Worm (Caenorhabditis elegans) whole organism, L1 larva: Measurements from ENCODE around the gene egl-18.

Source experiments
- C16A3.4 ChIP-seq: fragments of 150-350 bp; optimal IDR thresholded peaks from 2 replicates; lab custom pipeline; 2014; ENCODE audit warnings: missing biosample characterization, missing genetic modification characterization
- C34B4.2 ChIP-seq: sonication (generic microtip); optimal IDR thresholded peaks from 2 replicates; lab custom pipeline; 2017; ENCODE audit warnings: mild to moderate bottlenecking, missing genetic modification characterization, missing compliant biosample characterization
- aha-1 ChIP-seq: fragments of 150-350 bp; optimal IDR thresholded peaks from 2 replicates; lab custom pipeline; 2014; ENCODE audit warnings: missing biosample characterization, missing genetic modification characterization
- blmp-1 ChIP-seq: fragments of 150-350 bp; optimal IDR thresholded peaks from 2 replicates; lab custom pipeline; 2014; ENCODE audit warnings: missing biosample characterization, missing genetic modification characterization
- ceh-63 ChIP-seq: fragments of 200-800 bp; sonication (Bioruptor generic); optimal IDR thresholded peaks from 2 replicates; lab custom pipeline; 2018; ENCODE audit warnings: mild to moderate bottlenecking, missing genetic modification characterization, missing compliant biosample characterization
- ceh-88 ChIP-seq: fragments of 200-800 bp; sonication (Bioruptor generic); IDR thresholded peaks from 2 replicates; pipeline ENCODE4 v1.3.6; 2022; ENCODE audit warnings: missing genetic modification characterization, missing compliant biosample characterization
- ces-1 ChIP-seq: fragments of 150-350 bp; optimal IDR thresholded peaks from 2 replicates; lab custom pipeline; 2014; ENCODE audit warnings: missing biosample characterization, missing genetic modification reagents, missing genetic modification characterization
- dsc-1 ChIP-seq: sonication (generic microtip); optimal IDR thresholded peaks from 2 replicates; lab custom pipeline; 2016; ENCODE audit warnings: mild to moderate bottlenecking, missing genetic modification characterization, missing compliant biosample characterization
- efl-1 ChIP-seq, 4 experiments: fragments of 150-350 bp; optimal IDR thresholded peaks in 3 of 4; peaks in 1 of 4; 1 replicate in 1 of 4; 2 replicates in 3 of 4; lab custom pipeline; 2014; ENCODE audit warnings: missing biosample characterization in 2 of 4, missing genetic modification characterization in 2 of 4, missing genetic modification reagents in 2 of 4
- elt-2 ChIP-seq: sonication (generic microtip); optimal IDR thresholded peaks from 2 replicates; lab custom pipeline; 2016; ENCODE audit warnings: missing genetic modification characterization, mild to moderate bottlenecking, inconsistent platforms, missing compliant biosample characterization, missing genetic modification reagents
- elt-3 ChIP-seq, 6 experiments: fragments of 150-350 bp in 1 of 6; sonication (generic microtip); optimal IDR thresholded peaks; 2 replicates each; lab custom pipeline; 2017 to 2018; ENCODE audit warnings: missing biosample characterization in 6 of 6, missing genetic modification characterization in 6 of 6, inconsistent platforms in 1 of 6
- fkh-4 ChIP-seq: sonication (generic microtip); optimal IDR thresholded peaks from 2 replicates; lab custom pipeline; 2016; ENCODE audit warnings: missing compliant biosample characterization, missing genetic modification characterization, borderline replicate concordance
- fkh-8 ChIP-seq: sonication (generic microtip); optimal IDR thresholded peaks from 2 replicates; lab custom pipeline; 2016; ENCODE audit warnings: mild to moderate bottlenecking, missing genetic modification characterization, missing compliant biosample characterization
- fos-1 ChIP-seq: fragments of 150-350 bp; optimal IDR thresholded peaks from 2 replicates; lab custom pipeline; 2014; ENCODE audit warnings: missing biosample characterization, missing genetic modification characterization
- hlh-17 ChIP-seq: fragments of 200-800 bp; sonication (Bioruptor generic); optimal IDR thresholded peaks from 2 replicates; lab custom pipeline; 2018; ENCODE audit warnings: missing genetic modification characterization, mild to moderate bottlenecking, missing compliant biosample characterization, moderate library complexity, borderline replicate concordance
- hpl-2 ChIP-seq: fragments of 150-350 bp; optimal IDR thresholded peaks from 2 replicates; lab custom pipeline; 2014; ENCODE audit warnings: missing biosample characterization, missing genetic modification reagents, missing genetic modification characterization
- irx-1 ChIP-seq: sonication (generic microtip); optimal IDR thresholded peaks from 2 replicates; lab custom pipeline; 2016; ENCODE audit warnings: missing genetic modification characterization, missing compliant biosample characterization
- isw-1 ChIP-seq: fragments of 200-800 bp; sonication (Bioruptor generic); IDR thresholded peaks from 2 replicates; pipeline ENCODE4 v1.3.6; 2022; ENCODE audit warnings: missing genetic modification characterization, missing compliant biosample characterization
- lin-13 ChIP-seq: fragments of 150-350 bp; optimal IDR thresholded peaks from 2 replicates; lab custom pipeline; 2014; ENCODE audit warnings: missing biosample characterization, missing genetic modification reagents, missing genetic modification characterization
- lin-14 ChIP-seq: fragments of 200-800 bp; sonication (Bioruptor generic); optimal IDR thresholded peaks from 2 replicates; lab custom pipeline; 2018; ENCODE audit warnings: mild to moderate bottlenecking, missing genetic modification characterization, moderate library complexity, missing compliant biosample characterization
- lin-35 ChIP-seq, 2 experiments: fragments of 150-350 bp; optimal IDR thresholded peaks; 2 replicates each; lab custom pipeline; 2014; ENCODE audit warnings: missing biosample characterization in 2 of 2, missing genetic modification characterization in 2 of 2, missing genetic modification reagents in 2 of 2
- lir-3 ChIP-seq: sonication (generic microtip); optimal IDR thresholded peaks from 2 replicates; lab custom pipeline; 2016; ENCODE audit warnings: mild to moderate bottlenecking, missing genetic modification characterization, moderate library complexity, missing compliant biosample characterization; ENCODE audit not compliant: poor library complexity
- lsy-2 ChIP-seq, 2 experiments: fragments of 150-350 bp; optimal IDR thresholded peaks; 2 replicates each; lab custom pipeline; 2014; ENCODE audit warnings: missing biosample characterization in 2 of 2, missing genetic modification characterization in 2 of 2
- mab-9 ChIP-seq: fragments of 200-800 bp; sonication (Bioruptor generic); IDR thresholded peaks from 2 replicates; pipeline ENCODE4 v1.3.6; 2022; ENCODE audit warnings: missing genetic modification reagents, missing genetic modification characterization, missing compliant biosample characterization
- mep-1 ChIP-seq: fragments of 150-350 bp; optimal IDR thresholded peaks from 2 replicates; lab custom pipeline; 2014; ENCODE audit warnings: missing biosample characterization, missing genetic modification characterization
- nhr-20 ChIP-seq: sonication (generic microtip); optimal IDR thresholded peaks from 2 replicates; lab custom pipeline; 2016; ENCODE audit warnings: mild to moderate bottlenecking, missing genetic modification characterization, missing compliant biosample characterization
- nhr-28 ChIP-seq: fragments of 150-350 bp; optimal IDR thresholded peaks from 2 replicates; lab custom pipeline; 2014; ENCODE audit warnings: missing biosample characterization, missing genetic modification characterization
- nhr-71 ChIP-seq: sonication (generic microtip); optimal IDR thresholded peaks from 2 replicates; lab custom pipeline; 2016; ENCODE audit warnings: mild to moderate bottlenecking, missing genetic modification characterization, moderate library complexity, missing compliant biosample characterization
- nhr-85 ChIP-seq: sonication (generic microtip); peaks from one replicate; lab custom pipeline; 2016; ENCODE audit warnings: missing genetic modification characterization, inconsistent platforms, missing compliant biosample characterization
- nhr-90 ChIP-seq: sonication (generic microtip); optimal IDR thresholded peaks from 2 replicates; lab custom pipeline; 2016; ENCODE audit warnings: mild to moderate bottlenecking, missing genetic modification characterization, missing compliant biosample characterization; ENCODE audit not compliant: poor library complexity
- pag-3 ChIP-seq: sonication (generic microtip); optimal IDR thresholded peaks from 2 replicates; lab custom pipeline; 2017; ENCODE audit warnings: missing genetic modification characterization, mild to moderate bottlenecking, missing compliant biosample characterization, antibody characterized with exemption, borderline replicate concordance; ENCODE audit not compliant: insufficient read depth
- pax-3 ChIP-seq: fragments of 200-800 bp; sonication (Bioruptor generic); optimal IDR thresholded peaks from 2 replicates; lab custom pipeline; 2018; ENCODE audit warnings: mild to moderate bottlenecking, missing genetic modification characterization, moderate library complexity, missing compliant biosample characterization
- rnt-1 ChIP-seq: sonication (generic microtip); optimal IDR thresholded peaks from 2 replicates; lab custom pipeline; 2016; ENCODE audit warnings: mild to moderate bottlenecking, missing genetic modification characterization, moderate library complexity, missing compliant biosample characterization
- snpc-4 ChIP-seq: fragments of 150-350 bp; optimal IDR thresholded peaks from 2 replicates; lab custom pipeline; 2014; ENCODE audit warnings: missing biosample characterization, missing genetic modification characterization
- snu-23 ChIP-seq: sonication (generic microtip); optimal IDR thresholded peaks from 2 replicates; lab custom pipeline; 2016; ENCODE audit warnings: missing genetic modification characterization, missing compliant biosample characterization
- swsn-7 ChIP-seq: sonication (generic microtip); optimal IDR thresholded peaks from 2 replicates; lab custom pipeline; 2016; ENCODE audit warnings: missing genetic modification characterization, missing compliant biosample characterization
- tbx-2 ChIP-seq: sonication (generic microtip); optimal IDR thresholded peaks from 2 replicates; lab custom pipeline; 2016; ENCODE audit warnings: missing genetic modification characterization, missing compliant biosample characterization
- unc-30 ChIP-seq: sonication (generic microtip); optimal IDR thresholded peaks from 2 replicates; lab custom pipeline; 2017; ENCODE audit warnings: missing biosample characterization, missing genetic modification characterization
- unc-98 ChIP-seq: fragments of 200-800 bp; sonication (Bioruptor generic); IDR thresholded peaks from 2 replicates; pipeline ENCODE4 v1.3.6; 2022; ENCODE audit warnings: missing genetic modification characterization, missing compliant biosample characterization
- xbp-1 ChIP-seq: sonication (generic microtip); optimal IDR thresholded peaks from 2 replicates; lab custom pipeline; 2016; ENCODE audit warnings: missing genetic modification characterization, missing compliant biosample characterization
- ztf-11 ChIP-seq, 2 experiments: sonication (generic microtip); optimal IDR thresholded peaks; 2 replicates each; lab custom pipeline; 2016 to 2017; ENCODE audit warnings: missing genetic modification characterization in 2 of 2, missing biosample characterization in 1 of 2, missing compliant biosample characterization in 1 of 2

Gene egl-18

ce11 chrIV:1891586-1891985, 10.5 kb upstream of the egl-18 start:
- TF ChIP-seq nhr-85 (tag; lab: Kevin White, UChicago), result peak; percentile 78
- no peak for TF ChIP-seq lin-14 (GFP tag; lab: Kevin White, UChicago)
- TF ChIP-seq ceh-63 (GFP tag; lab: Kevin White, UChicago), result no peak
- no peak for TF ChIP-seq lin-13 (GFP tag; lab: Kevin White, UChicago)
- no peak for TF ChIP-seq pax-3 (tag; lab: Kevin White, UChicago)
- no peak for TF ChIP-seq irx-1 (tag; lab: Kevin White, UChicago)
- TF ChIP-seq blmp-1, result peak; percentile 91
- TF ChIP-seq fos-1, result no peak
- no peak for TF ChIP-seq elt-2 (tag; lab: Kevin White, UChicago)

DNA sequence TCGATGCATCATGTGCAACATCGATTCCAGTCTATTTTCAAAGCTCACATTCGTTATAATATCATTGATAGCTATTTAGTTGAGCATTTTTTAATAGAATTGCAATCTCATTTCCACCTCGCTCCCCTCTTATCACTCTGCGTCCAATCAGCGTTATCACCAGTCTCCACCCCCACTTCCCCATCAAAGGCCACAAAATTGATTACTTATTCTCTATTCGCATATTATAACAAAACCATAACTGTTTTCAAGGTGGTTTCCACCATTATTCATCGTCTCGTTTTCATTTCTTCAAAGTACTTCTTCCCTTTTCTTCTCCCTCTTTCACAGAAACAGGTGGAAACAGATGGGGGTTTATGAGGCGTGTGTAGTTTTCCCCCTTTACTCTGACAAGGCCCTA, 9.5 kb upstream of the egl-18 start:
- TF ChIP-seq snpc-4, result no peak
- TF ChIP-seq aha-1, result no peak
- no peak for TF ChIP-seq efl-1 (optimal IDR thresholded peaks at IDR 0.05; lab: Kevin White, UChicago)
- peak in 1 of 2 experiments; percentile 35 for TF ChIP-seq efl-1 (GFP tag; optimal IDR thresholded peaks at IDR 0.05 in 1 of 2; lab: Kevin White, UChicago)
- TF ChIP-seq nhr-28 (tag; lab: Kevin White, UChicago), result no peak
- no peak for TF ChIP-seq unc-30 (tag; lab: Kevin White, UChicago)
- TF ChIP-seq elt-3 (tag; optimal IDR thresholded peaks at IDR 0.05; lab: Kevin White, UChicago), result no peak
- peak; percentile 15 for TF ChIP-seq blmp-1
- TF ChIP-seq ceh-63 (GFP tag; lab: Kevin White, UChicago), result no peak
- TF ChIP-seq isw-1 (GFP tag; lab: Robert Waterston, UW), result no peak
- TF ChIP-seq hpl-2 (GFP tag; lab: Kevin White, UChicago), result no peak
- no peak for TF ChIP-seq elt-2 (tag; lab: Kevin White, UChicago)

- TF ChIP-seq fkh-4 (tag; lab: Kevin White, UChicago) (peak; percentile 83), dsc-1 (tag; lab: Kevin White, UChicago) (peak; percentile 97), C34B4.2 (tag; lab: Kevin White, UChicago) (no peak), rnt-1 (tag; lab: Kevin White, UChicago) (peak; percentile 6), ztf-11 (tag; optimal IDR thresholded peaks at IDR 0.05; lab: Kevin White, UChicago) (peak in 1 of 2 experiments; percentile 31), nhr-71 (tag; lab: Kevin White, UChicago) (no peak), nhr-28 (tag; lab: Kevin White, UChicago) (no peak), hlh-17 (GFP tag; lab: Kevin White, UChicago) (no peak)
Observed at ce11 chrIV:1895024-1895423, 7.1 kb upstream of the egl-18 start.

DNA sequence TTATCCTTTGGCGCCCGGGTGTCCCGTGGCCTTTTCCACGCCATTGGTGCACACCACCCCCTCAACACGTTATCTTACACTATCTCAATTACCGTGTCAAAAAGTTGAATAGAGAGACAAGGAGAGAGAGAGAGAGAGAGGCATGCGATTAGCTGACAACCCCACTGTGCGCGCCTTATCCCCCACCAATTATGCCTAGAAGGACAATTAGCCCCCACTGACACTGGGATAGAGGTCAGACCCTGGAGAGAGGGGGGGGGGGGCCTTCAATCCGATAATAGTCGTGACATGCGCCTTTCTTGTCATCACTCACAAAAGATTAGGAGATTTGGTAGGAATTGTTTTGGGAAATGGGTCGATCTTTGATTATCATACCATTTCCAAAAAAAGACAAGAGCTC, 6.0 kb upstream of the egl-18 start:
- TF ChIP-seq mab-9 (GFP tag; lab: Robert Waterston, UW) (0 out of 2 replicates have a peak, but pooled peaks have one; percentile 8), pag-3 (tag; lab: Kevin White, UChicago) (no peak), lin-35 (GFP tag; optimal IDR thresholded peaks at IDR 0.05; lab: Kevin White, UChicago) (no peak), unc-30 (tag; lab: Kevin White, UChicago) (no peak), lin-14 (GFP tag; lab: Kevin White, UChicago) (peak; percentile 8), hpl-2 (GFP tag; lab: Kevin White, UChicago) (no peak), nhr-85 (tag; lab: Kevin White, UChicago) (peak; percentile 69), xbp-1 (tag; lab: Kevin White, UChicago) (no peak), C16A3.4 (tag; lab: Kevin White, UChicago) (no peak)

- TF ChIP-seq rnt-1 (tag; lab: Kevin White, UChicago) (peak; percentile 17), lin-35 (GFP tag; optimal IDR thresholded peaks at IDR 0.05; lab: Kevin White, UChicago) (peak in 1 of 2 experiments; percentile 15), blmp-1 (peak; percentile 1), snu-23 (GFP tag; lab: Kevin White, UChicago) (peak; percentile 60), ces-1 (GFP tag; lab: Kevin White, UChicago) (no peak), nhr-90 (peak; percentile 27), unc-98 (no peak), mep-1 (peak; percentile 41), nhr-71 (tag; lab: Kevin White, UChicago) (peak; percentile 47), lsy-2 (tag; optimal IDR thresholded peaks at IDR 0.05; lab: Kevin White, UChicago) (peak in 1 of 2 experiments; percentile 27), ceh-88 (GFP tag; lab: Robert Waterston, UW) (no peak), unc-30 (tag; lab: Kevin White, UChicago) (no peak), nhr-85 (tag; lab: Kevin White, UChicago) (peak; percentile 84), ceh-63 (GFP tag; lab: Kevin White, UChicago) (no peak), fkh-4 (tag; lab: Kevin White, UChicago) (peak; percentile 10), fkh-8 (no peak), lin-14 (GFP tag; lab: Kevin White, UChicago) (peak; percentile 64), ztf-11 (tag; optimal IDR thresholded peaks at IDR 0.05; lab: Kevin White, UChicago) (no peak), lir-3 (tag; lab: Kevin White, UChicago) (no peak), dsc-1 (tag; lab: Kevin White, UChicago) (peak; percentile 75), swsn-7 (tag; lab: Kevin White, UChicago) (peak; percentile 21), nhr-20 (tag; lab: Kevin White, UChicago) (peak; percentile 32), tbx-2 (tag; lab: Kevin White, UChicago) (no peak)
- TF ChIP-seq, all 84 proteins: peak for 14
Observed at ce11 chrIV:1900971-1901370, 1.2 kb upstream of the egl-18 start.
